Worm (Caenorhabditis elegans) whole organism, midembryonic: ENCODE measurements around the gene flap-1.
A peak's percentile ranks its signal among the peaks of the same experiment; 100 is the strongest.

ENCODE experiments used
- T22C8.4 ChIP-seq: fragments of 200-800 bp; sonication (Bioruptor generic); IDR thresholded peaks from 2 replicates; pipeline ENCODE4 v1.3.6; 2022; ENCODE audit warnings: missing genetic modification characterization, missing compliant biosample characterization
- cog-1 ChIP-seq: sonication (generic microtip); optimal IDR thresholded peaks from 2 replicates; lab custom pipeline; 2016; ENCODE audit warnings: missing genetic modification characterization, missing compliant biosample characterization
- flt-1 ChIP-seq: fragments of 200-800 bp; sonication (Bioruptor generic); IDR thresholded peaks from 2 replicates; pipeline ENCODE4 v1.3.6; 2022; ENCODE audit warnings: missing genetic modification characterization, missing compliant biosample characterization
- klf-2 ChIP-seq: fragments of 200-800 bp; sonication (Bioruptor generic); conservative IDR thresholded peaks from 2 replicates; pipeline ENCODE4 v1.3.6; 2022; ENCODE audit warnings: missing genetic modification reagents, missing genetic modification characterization, missing compliant biosample characterization
- med-1 ChIP-seq: sonication (generic microtip); optimal IDR thresholded peaks from 2 replicates; lab custom pipeline; 2017; ENCODE audit warnings: missing genetic modification characterization, mild to moderate bottlenecking, missing compliant biosample characterization, antibody characterized with exemption, missing genetic modification reagents; ENCODE audit not compliant: insufficient read depth
- ref-1 ChIP-seq: fragments of 200-800 bp; sonication (Bioruptor generic); conservative IDR thresholded peaks from 2 replicates; pipeline ENCODE4 v1.3.6; 2022; ENCODE audit warnings: missing genetic modification reagents, missing genetic modification characterization, missing compliant biosample characterization
- tab-1 ChIP-seq: fragments of 200-800 bp; sonication (Bioruptor generic); IDR thresholded peaks from 2 replicates; pipeline ENCODE4 v1.3.6; 2022; ENCODE audit warnings: missing genetic modification characterization, missing compliant biosample characterization
- ztf-23 ChIP-seq: fragments of 200-800 bp; sonication (Bioruptor generic); IDR thresholded peaks from 2 replicates; pipeline ENCODE4 v1.3.6; 2022; ENCODE audit warnings: missing genetic modification reagents, missing genetic modification characterization, missing compliant biosample characterization
- ztf-29 ChIP-seq: fragments of 200-800 bp; sonication (Bioruptor generic); IDR thresholded peaks from 2 replicates; pipeline ENCODE4 v1.3.6; 2022; ENCODE audit warnings: missing genetic modification reagents, missing genetic modification characterization, missing compliant biosample characterization

Gene flap-1

ce11 chrIII:6900609-6901008 lies 28.0 kb downstream of the flap-1 start:
- TF ChIP-seq tab-1 (GFP tag; lab: Robert Waterston, UW) (no peak), ztf-23 (GFP tag; lab: Robert Waterston, UW) (no peak), klf-2 (GFP tag; lab: Robert Waterston, UW) (no peak), ztf-29 (GFP tag; lab: Robert Waterston, UW) (no peak), med-1 (GFP tag; lab: Kevin White, UChicago) (no peak), flt-1 (GFP tag; lab: Robert Waterston, UW) (no peak), ref-1 (GFP tag; lab: Robert Waterston, UW) (no peak), T22C8.4 (GFP tag; lab: Robert Waterston, UW) (no peak), cog-1 (tag; lab: Kevin White, UChicago) (no peak)

ce11 chrIII:6898518-6898917 lies 30.1 kb downstream of the flap-1 start:
- no peak for TF ChIP-seq tab-1 (GFP tag; lab: Robert Waterston, UW)
- TF ChIP-seq ztf-23 (GFP tag; lab: Robert Waterston, UW) = no peak
- no peak for TF ChIP-seq T22C8.4 (GFP tag; lab: Robert Waterston, UW)
- no peak for TF ChIP-seq flt-1 (GFP tag; lab: Robert Waterston, UW)
- no peak for TF ChIP-seq med-1 (GFP tag; lab: Kevin White, UChicago)
- TF ChIP-seq cog-1 (tag; lab: Kevin White, UChicago) = no peak
- TF ChIP-seq ztf-29 (GFP tag; lab: Robert Waterston, UW) = no peak
- TF ChIP-seq klf-2 (GFP tag; lab: Robert Waterston, UW) = no peak
- TF ChIP-seq ref-1 (GFP tag; lab: Robert Waterston, UW) = no peak

ce11 chrIII:6897587-6898064 lies 31.0 kb downstream of the flap-1 start, which contains the start of gene T07E3.4:
TSS of gene T07E3.4 (plus strand) at chrIII:6898014.
- TF ChIP-seq ref-1 (GFP tag; lab: Robert Waterston, UW) (no peak), T22C8.4 (GFP tag; lab: Robert Waterston, UW) (no peak), ztf-29 (GFP tag; lab: Robert Waterston, UW) (no peak), cog-1 (tag; lab: Kevin White, UChicago) (no peak), klf-2 (GFP tag; lab: Robert Waterston, UW) (no peak), tab-1 (GFP tag; lab: Robert Waterston, UW) (no peak), med-1 (GFP tag; lab: Kevin White, UChicago) (no peak)

ce11 chrIII:6895677-6896076 lies 32.9 kb downstream of the flap-1 start:
- no peak for TF ChIP-seq ztf-23 (GFP tag; lab: Robert Waterston, UW)
- no peak for TF ChIP-seq ztf-29 (GFP tag; lab: Robert Waterston, UW)
- no peak for TF ChIP-seq T22C8.4 (GFP tag; lab: Robert Waterston, UW)
- TF ChIP-seq klf-2 (GFP tag; lab: Robert Waterston, UW) = no peak
- TF ChIP-seq flt-1 (GFP tag; lab: Robert Waterston, UW) = no peak

ce11 chrIII:6895166-6895565 lies 33.5 kb downstream of the flap-1 start:
- no peak for TF ChIP-seq cog-1 (tag; lab: Kevin White, UChicago)
- TF ChIP-seq tab-1 (GFP tag; lab: Robert Waterston, UW) = no peak
- TF ChIP-seq flt-1 (GFP tag; lab: Robert Waterston, UW) = no peak
- no peak for TF ChIP-seq ztf-29 (GFP tag; lab: Robert Waterston, UW)
- TF ChIP-seq klf-2 (GFP tag; lab: Robert Waterston, UW) = no peak
- no peak for TF ChIP-seq T22C8.4 (GFP tag; lab: Robert Waterston, UW)
- TF ChIP-seq med-1 (GFP tag; lab: Kevin White, UChicago) = no peak
- TF ChIP-seq ref-1 (GFP tag; lab: Robert Waterston, UW) = no peak
- no peak for TF ChIP-seq ztf-23 (GFP tag; lab: Robert Waterston, UW)

- TF ChIP-seq ztf-23 (GFP tag; lab: Robert Waterston, UW) (no peak), T22C8.4 (GFP tag; lab: Robert Waterston, UW) (no peak), klf-2 (GFP tag; lab: Robert Waterston, UW) (no peak), flt-1 (GFP tag; lab: Robert Waterston, UW) (no peak), ztf-29 (GFP tag; lab: Robert Waterston, UW) (no peak), ref-1 (GFP tag; lab: Robert Waterston, UW) (no peak), tab-1 (GFP tag; lab: Robert Waterston, UW) (no peak), cog-1 (tag; lab: Kevin White, UChicago) (no peak), med-1 (GFP tag; lab: Kevin White, UChicago) (no peak)
Observed at ce11 chrIII:6891560-6891959, 37.1 kb downstream of the flap-1 start, which contains the start of gene K04C2.5. TSS of gene K04C2.5 (minus strand) at chrIII:6891660.

- TF ChIP-seq tab-1 (GFP tag; lab: Robert Waterston, UW) (no peak), flt-1 (GFP tag; lab: Robert Waterston, UW) (no peak), klf-2 (GFP tag; lab: Robert Waterston, UW) (no peak), med-1 (GFP tag; lab: Kevin White, UChicago) (no peak), ztf-29 (GFP tag; lab: Robert Waterston, UW) (no peak), ztf-23 (GFP tag; lab: Robert Waterston, UW) (no peak), ref-1 (GFP tag; lab: Robert Waterston, UW) (no peak), T22C8.4 (GFP tag; lab: Robert Waterston, UW) (no peak), cog-1 (tag; lab: Kevin White, UChicago) (no peak)
Observed at ce11 chrIII:6888999-6889824, 39.4 kb downstream of the flap-1 start, which contains the start of the genes brd-1 and K04C2.2. TSS of gene brd-1 (minus strand) at chrIII:6889504. TSS of gene K04C2.2 (plus strand) at chrIII:6889774.

ce11 chrIII:6888497-6888896 lies 40.1 kb downstream of the flap-1 start:
- TF ChIP-seq ref-1 (GFP tag; lab: Robert Waterston, UW) = no peak
- TF ChIP-seq med-1 (GFP tag; lab: Kevin White, UChicago) = no peak
- no peak for TF ChIP-seq cog-1 (tag; lab: Kevin White, UChicago)
- TF ChIP-seq T22C8.4 (GFP tag; lab: Robert Waterston, UW) = no peak
- 0 out of 2 replicates have a peak, but pooled peaks have one; percentile 39 for TF ChIP-seq flt-1 (GFP tag; lab: Robert Waterston, UW)
- 0 out of 2 replicates have a peak, but pooled peaks have one; percentile 65 for TF ChIP-seq ztf-23 (GFP tag; lab: Robert Waterston, UW)
- TF ChIP-seq ztf-29 (GFP tag; lab: Robert Waterston, UW) = no peak
- peak; percentile 60; the same call in 1 of the 2 replicates for TF ChIP-seq tab-1 (GFP tag; lab: Robert Waterston, UW)
- TF ChIP-seq klf-2 (GFP tag; lab: Robert Waterston, UW) = peak; percentile 64; the same call in 1 of the 2 replicates
